Fruit fly (Drosophila melanogaster) Kc167 (cell line): ENCODE data around the gene CG13385.

Source experiments
- Myc ChIP-seq: fragments of >200 bp; optimal IDR thresholded peaks from 2 replicates; lab custom pipeline; 2017; ENCODE audit warnings: missing external identifiers
- Sin3A ChIP-seq: fragments of >200 bp; optimal IDR thresholded peaks from 2 replicates; lab custom pipeline; 2018; ENCODE audit warnings: missing external identifiers
- h ChIP-seq: fragments of >200 bp; optimal IDR thresholded peaks from 3 replicates; lab custom pipeline; 2018; ENCODE audit warnings: missing external identifiers
- psq ChIP-seq: fragments of >200 bp; optimal IDR thresholded peaks from 2 replicates; lab custom pipeline; 2017; ENCODE audit warnings: missing external identifiers

- no peak for TF ChIP-seq Sin3A (lab: Kevin White, UChicago)
- TF ChIP-seq Myc (lab: Kevin White, UChicago) = no peak
- no peak for TF ChIP-seq h (lab: Kevin White, UChicago)
- TF ChIP-seq psq (lab: Kevin White, UChicago) = no peak
Measured at dm6 chr2L:8432130-8432529, 35.7 kb downstream of the CG13385 start.
